Fruit fly (Drosophila melanogaster) whole organism, embryonic: ENCODE measurements around the gene CG2256.

Experiments
- Atf-2 ChIP-seq: fragments of 200-800 bp; sonication (Bioruptor generic); optimal IDR thresholded peaks from 2 replicates; lab custom pipeline; 2016; ENCODE audit warnings: missing biosample characterization, missing genetic modification characterization
- CG10462 ChIP-seq: fragments of 200-800 bp; sonication (Bioruptor generic); optimal IDR thresholded peaks from 2 replicates; lab custom pipeline; 2016; ENCODE audit warnings: missing biosample characterization, missing genetic modification characterization
- CG11695 ChIP-seq: fragments of 200-800 bp; sonication (Bioruptor generic); IDR thresholded peaks from 3 replicates; pipeline ENCODE4 v1.3.6; 2022; ENCODE audit warnings: missing biosample characterization, missing genetic modification characterization
- CG1529 ChIP-seq: fragments of 200-800 bp; sonication (Bioruptor generic); optimal IDR thresholded peaks from 3 replicates; lab custom pipeline; 2018; ENCODE audit warnings: missing biosample characterization, missing genetic modification characterization
- CG16813 ChIP-seq: fragments of 200-800 bp; sonication (Bioruptor generic); IDR thresholded peaks from 3 replicates; pipeline ENCODE4 v1.3.6; 2022; ENCODE audit warnings: missing biosample characterization, missing genetic modification characterization; ENCODE audit not compliant: partially characterized antibody
- CG18262 ChIP-seq: fragments of 200-800 bp; optimal IDR thresholded peaks from 3 replicates; lab custom pipeline; 2019; ENCODE audit warnings: missing biosample characterization, mild to moderate bottlenecking, missing genetic modification characterization, moderate library complexity
- CG2875 ChIP-seq: fragments of 200-800 bp; sonication (Bioruptor generic); optimal IDR thresholded peaks from 2 replicates; lab custom pipeline; 2017; ENCODE audit warnings: missing biosample characterization, mild to moderate bottlenecking, missing genetic modification characterization, missing genetic modification reagents
- CG31441 ChIP-seq: fragments of 200-800 bp; sonication (Bioruptor generic); IDR thresholded peaks from 2 replicates; pipeline ENCODE4 v1.3.6; 2022; ENCODE audit warnings: missing biosample characterization, missing genetic modification characterization
- CG3281 ChIP-seq: fragments of 200-800 bp; sonication (Bioruptor generic); optimal IDR thresholded peaks from 3 replicates; lab custom pipeline; 2017; ENCODE audit warnings: missing biosample characterization, mild to moderate bottlenecking, missing genetic modification characterization
- CG33557 ChIP-seq: fragments of 200-800 bp; sonication (Bioruptor generic); optimal IDR thresholded peaks from 2 replicates; lab custom pipeline; 2019; ENCODE audit warnings: missing biosample characterization, mild to moderate bottlenecking, missing genetic modification characterization, moderate library complexity
- CG5180 ChIP-seq: fragments of 200-800 bp; sonication (Bioruptor generic); optimal IDR thresholded peaks from 3 replicates; lab custom pipeline; 2017; ENCODE audit warnings: missing biosample characterization, missing genetic modification characterization, mild to moderate bottlenecking, moderate library complexity, missing genetic modification reagents
- CG7556 ChIP-seq: fragments of 200-800 bp; sonication (Bioruptor generic); optimal IDR thresholded peaks from 2 replicates; lab custom pipeline; 2017; ENCODE audit warnings: missing biosample characterization, mild to moderate bottlenecking, missing genetic modification characterization
- Dfd ChIP-seq, 2 experiments: fragments of >200 bp; optimal IDR thresholded peaks; 2 replicates each; lab custom pipeline; 2017; ENCODE audit warnings: missing biosample characterization in 2 of 2, missing genetic modification characterization in 2 of 2
- Dip3 ChIP-seq: fragments of 200-800 bp; sonication (Bioruptor generic); optimal IDR thresholded peaks from 3 replicates; lab custom pipeline; 2016; ENCODE audit warnings: missing biosample characterization, missing genetic modification characterization
- Fer3 ChIP-seq: fragments of 200-800 bp; sonication (Bioruptor generic); optimal IDR thresholded peaks from 2 replicates; lab custom pipeline; 2018; ENCODE audit warnings: missing biosample characterization, mild to moderate bottlenecking, missing genetic modification characterization, moderate library complexity
- Hmr ChIP-seq: fragments of 200-800 bp; sonication (Bioruptor generic); optimal IDR thresholded peaks from 3 replicates; lab custom pipeline; 2017; ENCODE audit warnings: mild to moderate bottlenecking, missing biosample characterization, missing genetic modification reagents, missing genetic modification characterization
- Lim3 ChIP-seq: fragments of 200-800 bp; sonication (Bioruptor generic); IDR thresholded peaks from 2 replicates; pipeline ENCODE4 v1.3.6; 2022; ENCODE audit warnings: missing biosample characterization, missing genetic modification characterization
- Pdp1 ChIP-seq, 2 experiments: fragments of 200-800 bp; sonication (Bioruptor generic); optimal IDR thresholded peaks; 3 replicates each; lab custom pipeline; 2016; ENCODE audit warnings: missing biosample characterization in 2 of 2, missing genetic modification characterization in 2 of 2, mild to moderate bottlenecking in 1 of 2, moderate library complexity in 1 of 2
- Ravus ChIP-seq: fragments of 200-800 bp; sonication (Bioruptor generic); IDR thresholded peaks from 2 replicates; pipeline ENCODE4 v1.3.6; 2022; ENCODE audit warnings: missing biosample characterization, missing genetic modification characterization
- Side ChIP-seq: fragments of 200-800 bp; sonication (Bioruptor generic); optimal IDR thresholded peaks from 2 replicates; lab custom pipeline; 2016; ENCODE audit warnings: missing biosample characterization, missing genetic modification characterization
- Six4 ChIP-seq: fragments of 200-800 bp; sonication (Bioruptor generic); optimal IDR thresholded peaks from 2 replicates; lab custom pipeline; 2016; ENCODE audit warnings: missing biosample characterization, missing genetic modification characterization
- Sox100B ChIP-seq: fragments of 200-800 bp; sonication (Bioruptor generic); optimal IDR thresholded peaks from 3 replicates; lab custom pipeline; 2018; ENCODE audit warnings: missing biosample characterization, mild to moderate bottlenecking, missing genetic modification characterization
- aop ChIP-seq: fragments of 200-800 bp; sonication (Bioruptor generic); IDR thresholded peaks from 2 replicates; pipeline ENCODE4 v1.3.6; 2022; ENCODE audit warnings: missing biosample characterization, missing genetic modification characterization
- ap ChIP-seq: fragments of 200-800 bp; sonication (Bioruptor generic); IDR thresholded peaks from 2 replicates; pipeline ENCODE4 v1.3.6; 2022; ENCODE audit warnings: missing biosample characterization, missing genetic modification characterization
- ash1 ChIP-seq: fragments of 200-800 bp; sonication (Bioruptor generic); optimal IDR thresholded peaks from 2 replicates; lab custom pipeline; 2018; ENCODE audit warnings: missing biosample characterization, mild to moderate bottlenecking, missing genetic modification characterization
- bab2 ChIP-seq: fragments of 200-800 bp; sonication (Bioruptor generic); optimal IDR thresholded peaks from 2 replicates; lab custom pipeline; 2016; ENCODE audit warnings: missing biosample characterization, missing genetic modification characterization
- bcd ChIP-seq: fragments of 200-800 bp; sonication (Bioruptor generic); optimal IDR thresholded peaks from 2 replicates; lab custom pipeline; 2017; ENCODE audit warnings: missing biosample characterization, mild to moderate bottlenecking, missing genetic modification characterization
- cato ChIP-seq: fragments of 200-800 bp; sonication (Bioruptor generic); optimal IDR thresholded peaks from 2 replicates; lab custom pipeline; 2016; ENCODE audit warnings: missing biosample characterization, missing genetic modification characterization, borderline replicate concordance
- cg ChIP-seq: fragments of 200-800 bp; sonication (Bioruptor generic); optimal IDR thresholded peaks from 3 replicates; lab custom pipeline; 2019; ENCODE audit warnings: missing biosample characterization, mild to moderate bottlenecking, missing genetic modification characterization, moderate library complexity
- da ChIP-seq: fragments of 200-800 bp; sonication (Bioruptor generic); optimal IDR thresholded peaks from 2 replicates; lab custom pipeline; 2016; ENCODE audit warnings: missing biosample characterization, missing genetic modification characterization
- dati ChIP-seq: fragments of 200-800 bp; sonication (Bioruptor generic); IDR thresholded peaks from 2 replicates; pipeline ENCODE4 v1.3.6; 2022; ENCODE audit warnings: missing biosample characterization, missing genetic modification characterization
- dmrt11E ChIP-seq: fragments of 200-800 bp; sonication (Bioruptor generic); optimal IDR thresholded peaks from 3 replicates; lab custom pipeline; 2018; ENCODE audit warnings: missing biosample characterization, mild to moderate bottlenecking, missing genetic modification characterization, moderate library complexity
- dmrt99B ChIP-seq: fragments of 200-800 bp; sonication (Bioruptor generic); optimal IDR thresholded peaks from 2 replicates; lab custom pipeline; 2018; ENCODE audit warnings: missing biosample characterization, mild to moderate bottlenecking, missing genetic modification characterization, moderate library complexity
- fd64A ChIP-seq: fragments of 200-800 bp; sonication (Bioruptor generic); optimal IDR thresholded peaks from 3 replicates; lab custom pipeline; 2018; ENCODE audit warnings: missing biosample characterization, mild to moderate bottlenecking, missing genetic modification characterization
- hb ChIP-seq: fragments of 200-800 bp; sonication (Bioruptor generic); IDR thresholded peaks from 3 replicates; pipeline ENCODE4 v1.3.6; 2022; ENCODE audit warnings: missing biosample characterization, missing genetic modification characterization; ENCODE audit not compliant: partially characterized antibody
- jigr1 ChIP-seq: fragments of 200-800 bp; sonication (Bioruptor generic); IDR thresholded peaks from 3 replicates; pipeline ENCODE4 v1.3.6; 2022; ENCODE audit warnings: missing biosample characterization, missing genetic modification characterization
- kay ChIP-seq: fragments of 200-800 bp; sonication (Bioruptor generic); optimal IDR thresholded peaks from 2 replicates; lab custom pipeline; 2016; ENCODE audit warnings: missing biosample characterization, missing genetic modification characterization
- knrl ChIP-seq: fragments of 200-800 bp; sonication (Bioruptor generic); IDR thresholded peaks from 3 replicates; pipeline ENCODE4 v1.3.6; 2022; ENCODE audit warnings: missing biosample characterization, missing genetic modification characterization; ENCODE audit not compliant: partially characterized antibody
- luna ChIP-seq: fragments of 200-800 bp; sonication (Bioruptor generic); optimal IDR thresholded peaks from 2 replicates; lab custom pipeline; 2016; ENCODE audit warnings: missing biosample characterization, missing genetic modification characterization
- mirr ChIP-seq: fragments of 200-800 bp; sonication (Bioruptor generic); optimal IDR thresholded peaks from 3 replicates; lab custom pipeline; 2018; ENCODE audit warnings: missing biosample characterization, mild to moderate bottlenecking, missing genetic modification characterization
- nom ChIP-seq: fragments of 200-800 bp; sonication (Bioruptor generic); optimal IDR thresholded peaks from 2 replicates; lab custom pipeline; 2017; ENCODE audit warnings: missing biosample characterization, missing genetic modification characterization, mild to moderate bottlenecking, moderate library complexity, missing genetic modification reagents
- ranshi ChIP-seq: fragments of 200-800 bp; sonication (Bioruptor generic); IDR thresholded peaks from 2 replicates; pipeline ENCODE4 v1.3.6; 2022; ENCODE audit warnings: missing biosample characterization, missing genetic modification characterization
- rib ChIP-seq: fragments of 200-800 bp; sonication (Bioruptor generic); IDR thresholded peaks from 2 replicates; pipeline ENCODE4 v1.3.6; 2022; ENCODE audit warnings: missing biosample characterization, missing genetic modification characterization
- run ChIP-seq: fragments of 200-800 bp; sonication (Bioruptor generic); optimal IDR thresholded peaks from 3 replicates; lab custom pipeline; 2018; ENCODE audit warnings: missing biosample characterization, mild to moderate bottlenecking, missing genetic modification characterization
- tap ChIP-seq: fragments of 200-800 bp; optimal IDR thresholded peaks from 3 replicates; lab custom pipeline; 2019; ENCODE audit warnings: missing biosample characterization, mild to moderate bottlenecking, missing genetic modification characterization, moderate library complexity
- tgo ChIP-seq: fragments of 200-800 bp; sonication (Bioruptor generic); IDR thresholded peaks from 3 replicates; pipeline ENCODE4 v1.3.6; 2022; ENCODE audit warnings: missing biosample characterization, missing genetic modification characterization
- trh ChIP-seq: fragments of 200-800 bp; sonication (Bioruptor generic); optimal IDR thresholded peaks from 2 replicates; lab custom pipeline; 2016; ENCODE audit warnings: missing biosample characterization, missing genetic modification characterization
- usp ChIP-seq: fragments of >200 bp; optimal IDR thresholded peaks from 2 replicates; lab custom pipeline; 2017; ENCODE audit warnings: missing biosample characterization, missing genetic modification characterization
- wek ChIP-seq: fragments of 200-800 bp; sonication (Bioruptor generic); optimal IDR thresholded peaks from 3 replicates; lab custom pipeline; 2018; ENCODE audit warnings: missing biosample characterization, mild to moderate bottlenecking, missing genetic modification characterization, moderate library complexity

CG2256 gene

DNA sequence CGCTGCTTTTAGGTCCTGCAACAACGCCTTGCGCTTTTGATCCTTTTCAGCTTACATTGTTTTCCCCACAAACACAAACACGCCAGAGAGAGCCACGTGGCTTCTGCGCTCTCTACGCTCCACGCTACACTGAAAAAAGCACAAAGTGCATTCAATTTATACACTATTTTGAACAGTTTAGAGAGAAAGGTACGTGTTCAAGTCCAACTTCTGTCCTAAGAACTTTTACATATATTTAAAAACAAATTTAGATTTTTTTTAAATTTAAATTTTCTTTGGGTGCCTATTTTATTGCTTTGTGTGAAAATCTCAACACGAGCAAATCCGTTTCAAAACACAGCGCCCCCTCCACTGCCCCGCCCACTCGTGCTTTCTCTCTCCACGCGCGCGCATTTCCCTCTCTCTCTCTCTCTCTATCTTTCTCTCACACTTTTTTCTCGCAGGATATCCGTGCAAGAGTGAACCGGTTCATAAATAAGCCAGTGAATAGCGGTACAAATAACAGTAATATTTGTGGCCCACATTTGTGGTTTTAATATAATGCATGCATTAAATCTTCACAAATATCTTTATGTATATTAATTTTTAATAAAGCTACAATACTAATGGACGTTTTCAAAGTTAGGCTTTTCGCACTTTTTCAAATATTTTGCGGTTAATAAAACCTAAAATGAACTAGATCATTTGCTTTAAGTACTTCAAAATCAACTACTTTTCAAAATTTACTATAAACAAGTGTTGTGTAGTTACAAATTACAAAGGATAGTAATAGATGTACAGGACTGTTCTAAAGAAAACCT is 13.2 kb upstream of the CG2256 start (continued):
- TF ChIP-seq dati (GFP tag; lab: Robert Waterston, UW) = peak; percentile 59
- peak; percentile 67; the same call in 1 of the 2 replicates for TF ChIP-seq Ravus (GFP tag; lab: Robert Waterston, UW)
- peak; percentile 86 for TF ChIP-seq tgo (GFP tag; lab: Robert Waterston, UW)
- peak; percentile 12 for TF ChIP-seq kay
- peak; percentile 28 for TF ChIP-seq mirr (GFP tag; lab: Kevin White, UChicago)
- TF ChIP-seq nom (GFP tag; lab: Kevin White, UChicago) = peak; percentile 20
- no peak for TF ChIP-seq da (GFP tag; lab: Kevin White, UChicago)
- TF ChIP-seq rib (GFP tag; lab: Robert Waterston, UW) = peak; percentile 78
- TF ChIP-seq Dip3 (GFP tag; lab: Kevin White, UChicago) = peak; percentile 42
- TF ChIP-seq luna = no peak
- no peak for TF ChIP-seq Dfd (GFP tag; optimal IDR thresholded peaks at IDR 0.05; lab: Kevin White, UChicago)
- peak; percentile 49 for TF ChIP-seq fd64A (GFP tag; lab: Kevin White, UChicago)
- no peak for TF ChIP-seq cato (GFP tag; lab: Kevin White, UChicago)
- TF ChIP-seq CG33557 (GFP tag; lab: Kevin White, UChicago) = no peak
- TF ChIP-seq Sox100B = peak; percentile 77
- no peak for TF ChIP-seq CG16813 (GFP tag; lab: Robert Waterston, UW)
- peak; percentile 81 for TF ChIP-seq tap (tag; lab: Kevin White, UChicago)
- peak; percentile 73 for TF ChIP-seq CG1529 (GFP tag; lab: Kevin White, UChicago)
- TF ChIP-seq Atf-2 (GFP tag; lab: Kevin White, UChicago) = no peak
- TF ChIP-seq dmrt99B (tag; lab: Kevin White, UChicago) = peak; percentile 90
- peak; percentile 59 for TF ChIP-seq Pdp1 (GFP tag; optimal IDR thresholded peaks at IDR 0.05; lab: Kevin White, UChicago)
- no peak for TF ChIP-seq Lim3 (GFP tag; lab: Robert Waterston, UW)
- TF ChIP-seq CG5180 = peak; percentile 65
- TF ChIP-seq Fer3 (tag; lab: Kevin White, UChicago) = peak; percentile 82
- no peak for TF ChIP-seq trh (GFP tag; lab: Kevin White, UChicago)
- TF ChIP-seq CG18262 (tag; lab: Kevin White, UChicago) = peak; percentile 82
- TF ChIP-seq dmrt11E (tag; lab: Kevin White, UChicago) = peak; percentile 47
- peak; percentile 67; the same call in 1 of the 3 replicates for TF ChIP-seq jigr1
- TF ChIP-seq hb (GFP tag; lab: Robert Waterston, UW) = no peak
- TF ChIP-seq ash1 = peak; percentile 2
- no peak for TF ChIP-seq cg
- TF ChIP-seq wek = no peak
- peak; percentile 85 for TF ChIP-seq CG3281 (GFP tag; lab: Kevin White, UChicago)
- peak; percentile 70 for TF ChIP-seq Six4 (GFP tag; lab: Kevin White, UChicago)
- TF ChIP-seq Side (GFP tag; lab: Kevin White, UChicago) = peak; percentile 57
- peak; percentile 39 for TF ChIP-seq CG10462 (GFP tag; lab: Kevin White, UChicago)
- TF ChIP-seq Hmr = peak; percentile 92
- TF ChIP-seq ap (GFP tag; lab: Robert Waterston, UW) = peak; percentile 82
- peak; percentile 89 for TF ChIP-seq ranshi (GFP tag; lab: Robert Waterston, UW)
- peak; percentile 58 for TF ChIP-seq bab2 (GFP tag; lab: Kevin White, UChicago)
- peak; percentile 74 for TF ChIP-seq bcd (GFP tag; lab: Kevin White, UChicago)
- peak; percentile 87 for TF ChIP-seq CG31441 (GFP tag; lab: Robert Waterston, UW)
- peak; percentile 89 for TF ChIP-seq CG7556 (GFP tag; lab: Kevin White, UChicago)
- TF ChIP-seq usp (GFP tag; lab: Kevin White, UChicago) = no peak
- TF ChIP-seq CG11695 (GFP tag; lab: Robert Waterston, UW) = peak; percentile 85
- no peak for TF ChIP-seq aop
- TF ChIP-seq knrl (GFP tag; lab: Robert Waterston, UW) = no peak
- TF ChIP-seq run (tag; lab: Kevin White, UChicago) = peak; percentile 74
- TF ChIP-seq CG2875 (GFP tag; lab: Kevin White, UChicago) = peak; percentile 79
